Worm (Caenorhabditis elegans) whole organism, mixed stage, embryonic: ENCODE results near the gene srd-1.
A peak's percentile ranks its signal among the peaks of the same experiment; 100 is the strongest.

Experiments
- M03D4.4 ChIP-seq: sonication (generic microtip); optimal IDR thresholded peaks from 2 replicates; lab custom pipeline; 2017; ENCODE audit warnings: mild to moderate bottlenecking, missing genetic modification characterization, missing compliant biosample characterization
- bed-3 ChIP-seq: fragments of 200-800 bp; sonication (Bioruptor generic); optimal IDR thresholded peaks from 3 replicates; lab custom pipeline; 2018; ENCODE audit warnings: mild to moderate bottlenecking, missing genetic modification characterization, moderate library complexity, missing compliant biosample characterization
- blmp-1 ChIP-seq: fragments of 150-350 bp; optimal IDR thresholded peaks from 2 replicates; lab custom pipeline; 2014; ENCODE audit warnings: missing biosample characterization, missing genetic modification characterization
- ceh-43 ChIP-seq: fragments of 200-800 bp; sonication (Bioruptor generic); optimal IDR thresholded peaks from 2 replicates; lab custom pipeline; 2018; ENCODE audit warnings: mild to moderate bottlenecking, missing genetic modification characterization, moderate library complexity, missing compliant biosample characterization
- ceh-83 ChIP-seq: fragments of 200-800 bp; sonication (Bioruptor generic); optimal IDR thresholded peaks from 2 replicates; lab custom pipeline; 2018; ENCODE audit warnings: mild to moderate bottlenecking, missing genetic modification characterization, missing compliant biosample characterization
- ces-1 ChIP-seq: fragments of 150-350 bp; optimal IDR thresholded peaks from 2 replicates; lab custom pipeline; 2014; ENCODE audit warnings: missing biosample characterization, missing genetic modification reagents, missing genetic modification characterization
- cnd-1 ChIP-seq: fragments of 200-800 bp; sonication (Bioruptor generic); optimal IDR thresholded peaks from 2 replicates; lab custom pipeline; 2018; ENCODE audit warnings: mild to moderate bottlenecking, missing genetic modification characterization, missing compliant biosample characterization
- drap-1 ChIP-seq: fragments of 200-800 bp; sonication (Bioruptor generic); optimal IDR thresholded peaks from 3 replicates; lab custom pipeline; 2018; ENCODE audit warnings: mild to moderate bottlenecking, missing genetic modification characterization, missing compliant biosample characterization
- elt-3 ChIP-seq: fragments of 150-350 bp; optimal IDR thresholded peaks from 2 replicates; lab custom pipeline; 2014; ENCODE audit warnings: missing biosample characterization, missing genetic modification characterization
- flh-1 ChIP-seq: fragments of 200-800 bp; sonication (Bioruptor generic); optimal IDR thresholded peaks from 2 replicates; lab custom pipeline; 2018; ENCODE audit warnings: mild to moderate bottlenecking, missing genetic modification characterization, moderate library complexity, missing compliant biosample characterization
- ham-2 ChIP-seq: fragments of 200-800 bp; sonication (Bioruptor generic); optimal IDR thresholded peaks from 2 replicates; lab custom pipeline; 2018; ENCODE audit warnings: mild to moderate bottlenecking, missing genetic modification characterization, missing compliant biosample characterization
- hlh-1 ChIP-seq: fragments of 150-350 bp; optimal IDR thresholded peaks from 2 replicates; lab custom pipeline; 2014; ENCODE audit warnings: missing biosample characterization, missing genetic modification reagents, missing genetic modification characterization
- lin-13 ChIP-seq: fragments of 150-350 bp; optimal IDR thresholded peaks from 2 replicates; lab custom pipeline; 2014; ENCODE audit warnings: missing biosample characterization, missing genetic modification characterization
- lin-32 ChIP-seq: fragments of 200-800 bp; sonication (Bioruptor generic); optimal IDR thresholded peaks from 2 replicates; lab custom pipeline; 2018; ENCODE audit warnings: mild to moderate bottlenecking, missing genetic modification characterization, missing compliant biosample characterization
- mab-5 ChIP-seq: fragments of 150-350 bp; optimal IDR thresholded peaks from 2 replicates; lab custom pipeline; 2014; ENCODE audit warnings: missing biosample characterization, missing genetic modification characterization
- mep-1 ChIP-seq: fragments of 150-350 bp; optimal IDR thresholded peaks from 2 replicates; lab custom pipeline; 2017; ENCODE audit warnings: missing biosample characterization, missing genetic modification reagents, missing genetic modification characterization, inconsistent platforms
- mls-2 ChIP-seq: sonication (generic microtip); optimal IDR thresholded peaks from 2 replicates; lab custom pipeline; 2016; ENCODE audit warnings: mild to moderate bottlenecking, missing genetic modification characterization, moderate library complexity, missing compliant biosample characterization
- nhr-12 ChIP-seq: fragments of 150-350 bp; optimal IDR thresholded peaks from 2 replicates; lab custom pipeline; 2014; ENCODE audit warnings: missing biosample characterization, missing genetic modification characterization
- nhr-2 ChIP-seq: fragments of 150-350 bp; optimal IDR thresholded peaks from 2 replicates; lab custom pipeline; 2014; ENCODE audit warnings: missing biosample characterization, missing genetic modification characterization
- nhr-237 ChIP-seq: fragments of 150-350 bp; optimal IDR thresholded peaks from 2 replicates; lab custom pipeline; 2014; ENCODE audit warnings: missing biosample characterization, missing genetic modification characterization
- nhr-28 ChIP-seq: fragments of 150-350 bp; optimal IDR thresholded peaks from 2 replicates; lab custom pipeline; 2014; ENCODE audit warnings: missing biosample characterization, missing genetic modification characterization
- nhr-76 ChIP-seq: sonication (generic microtip); optimal IDR thresholded peaks from 2 replicates; lab custom pipeline; 2017; ENCODE audit warnings: missing biosample characterization, missing genetic modification characterization
- pha-4 ChIP-seq: fragments of 150-350 bp; optimal IDR thresholded peaks from 2 replicates; lab custom pipeline; 2018; ENCODE audit warnings: missing biosample characterization, missing genetic modification reagents, missing genetic modification characterization
- sem-2 ChIP-seq: fragments of 200-800 bp; sonication (Bioruptor generic); optimal IDR thresholded peaks from 2 replicates; lab custom pipeline; 2018; ENCODE audit warnings: mild to moderate bottlenecking, missing genetic modification characterization, missing compliant biosample characterization
- snpc-4 ChIP-seq: fragments of 150-350 bp; optimal IDR thresholded peaks from 2 replicates; lab custom pipeline; 2014; ENCODE audit warnings: missing biosample characterization, missing genetic modification characterization
- tbx-8 ChIP-seq: fragments of 200-800 bp; sonication (Bioruptor generic); optimal IDR thresholded peaks from 2 replicates; lab custom pipeline; 2018; ENCODE audit warnings: mild to moderate bottlenecking, missing genetic modification characterization, moderate library complexity, missing compliant biosample characterization
- unc-39 ChIP-seq: fragments of 150-350 bp; optimal IDR thresholded peaks from 2 replicates; lab custom pipeline; 2014; ENCODE audit warnings: missing biosample characterization, missing genetic modification characterization
- unc-62 ChIP-seq: fragments of 150-350 bp; optimal IDR thresholded peaks from 2 replicates; lab custom pipeline; 2014; ENCODE audit warnings: missing biosample characterization, missing genetic modification reagents, missing genetic modification characterization
- ztf-11 ChIP-seq: fragments of 150-350 bp; optimal IDR thresholded peaks from 2 replicates; lab custom pipeline; 2014; ENCODE audit warnings: missing biosample characterization, missing genetic modification characterization

srd-1 gene

ce11 chrII:10221627-10222026 is 39.1 kb upstream of the srd-1 start:
- no peak for TF ChIP-seq M03D4.4
- no peak for TF ChIP-seq sem-2 (GFP tag; lab: Kevin White, UChicago)

- no peak for TF ChIP-seq mls-2
- no peak for TF ChIP-seq blmp-1 (tag; lab: Kevin White, UChicago)
- TF ChIP-seq ceh-43 (GFP tag; lab: Kevin White, UChicago): no peak
- no peak for TF ChIP-seq hlh-1 (tag; lab: Kevin White, UChicago)
- no peak for TF ChIP-seq flh-1 (GFP tag; lab: Kevin White, UChicago)
- TF ChIP-seq bed-3 (GFP tag; lab: Kevin White, UChicago): no peak
Measured at ce11 chrII:10220631-10221030, 38.1 kb upstream of the srd-1 start.

- no peak for TF ChIP-seq nhr-28 (tag; lab: Kevin White, UChicago)
- TF ChIP-seq cnd-1: no peak
Measured at ce11 chrII:10218171-10218570, 35.6 kb upstream of the srd-1 start, which contains the start of gene ref-1. TSS of gene ref-1 (plus strand) at chrII:10218471.

- TF ChIP-seq blmp-1 (tag; lab: Kevin White, UChicago) (no peak), nhr-76 (no peak), ces-1 (GFP tag; lab: Kevin White, UChicago) (no peak), drap-1 (GFP tag; lab: Kevin White, UChicago) (no peak), cnd-1 (no peak), mab-5 (tag; lab: Kevin White, UChicago) (no peak), unc-39 (tag; lab: Kevin White, UChicago) (no peak), flh-1 (GFP tag; lab: Kevin White, UChicago) (no peak), mep-1 (no peak), snpc-4 (tag; lab: Kevin White, UChicago) (no peak), lin-13 (no peak), ceh-83 (GFP tag; lab: Kevin White, UChicago) (no peak), nhr-12 (tag; lab: Kevin White, UChicago) (no peak), elt-3 (no peak), mls-2 (no peak), unc-62 (GFP tag; lab: Kevin White, UChicago) (no peak), ztf-11 (tag; lab: Kevin White, UChicago) (no peak), nhr-2 (tag; lab: Kevin White, UChicago) (no peak), tbx-8 (GFP tag; lab: Kevin White, UChicago) (no peak)
Measured at ce11 chrII:10206425-10206824, 23.9 kb upstream of the srd-1 start, which contains the start of gene T01E8.1. TSS of gene T01E8.1 (plus strand) at chrII:10206725.

DNA sequence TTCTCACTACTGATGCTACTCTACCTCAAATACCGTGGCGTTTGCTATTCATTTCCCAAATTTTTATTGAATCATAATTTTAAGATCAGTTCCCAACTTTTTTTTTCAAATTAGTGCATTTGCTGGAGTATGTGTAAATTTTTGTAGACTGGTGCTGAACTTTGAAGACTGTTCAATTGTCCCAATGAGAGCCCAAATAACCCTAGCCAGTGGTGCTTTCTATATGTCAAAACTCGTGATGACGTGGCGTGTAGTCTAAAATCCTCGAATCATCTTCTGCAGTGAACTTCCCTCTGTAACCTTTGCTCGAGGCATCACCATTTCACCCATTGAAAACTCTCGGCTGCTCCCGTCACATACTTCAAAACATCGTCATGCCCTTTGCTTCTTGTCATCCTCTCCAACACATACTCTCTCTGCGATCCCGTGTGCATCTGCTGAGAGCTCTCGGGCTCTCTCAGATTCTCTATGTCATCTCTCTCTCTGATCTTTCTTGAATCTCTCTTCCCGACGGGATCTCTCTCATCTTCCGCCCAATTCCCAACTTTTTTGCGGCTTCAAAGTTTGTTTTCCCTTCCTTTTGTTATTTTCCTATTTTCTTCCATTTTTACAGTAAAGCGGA is 22.0 kb upstream of the srd-1 start:
- peak; percentile 53 for TF ChIP-seq hlh-1 (tag; lab: Kevin White, UChicago)
- TF ChIP-seq ces-1 (GFP tag; lab: Kevin White, UChicago): no peak
- TF ChIP-seq pha-4 (tag; lab: Kevin White, UChicago): peak; percentile 32

- peak; percentile 67 for TF ChIP-seq ham-2
- TF ChIP-seq blmp-1 (tag; lab: Kevin White, UChicago): peak; percentile 13
- TF ChIP-seq mep-1: no peak
- peak; percentile 68 for TF ChIP-seq pha-4 (tag; lab: Kevin White, UChicago)
- TF ChIP-seq nhr-237: peak; percentile 34
Measured at ce11 chrII:10203765-10204164, 21.2 kb upstream of the srd-1 start.

DNA sequence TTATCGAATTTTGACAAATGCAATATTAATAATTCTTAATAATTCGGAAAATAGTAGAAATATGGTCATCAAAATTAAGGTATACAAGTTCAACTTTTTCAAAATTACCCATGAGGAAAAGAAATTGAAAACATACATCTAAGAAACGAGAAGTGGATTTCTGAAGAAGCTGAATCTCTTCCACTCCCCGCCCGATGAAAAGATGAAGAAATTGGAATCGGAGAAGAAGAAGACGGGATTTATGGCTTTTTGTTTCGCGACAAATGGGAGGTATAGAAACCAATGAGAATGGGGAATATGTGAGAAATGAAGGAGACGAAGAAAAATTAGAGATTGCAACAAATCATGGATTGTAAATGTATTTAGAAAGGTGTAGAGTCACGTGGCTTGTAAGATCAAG is 20.5 kb upstream of the srd-1 start:
- peak; percentile 23 for TF ChIP-seq mab-5 (tag; lab: Kevin White, UChicago)
- no peak for TF ChIP-seq lin-32 (GFP tag; lab: Kevin White, UChicago)
- peak; percentile 28 for TF ChIP-seq unc-62 (GFP tag; lab: Kevin White, UChicago)
